Fruit fly (Drosophila melanogaster): ENCODE measurements around the gene Saysd1.
A peak's percentile ranks its signal among the peaks of the same experiment; 100 is the strongest.

Saysd1 gene

DNA sequence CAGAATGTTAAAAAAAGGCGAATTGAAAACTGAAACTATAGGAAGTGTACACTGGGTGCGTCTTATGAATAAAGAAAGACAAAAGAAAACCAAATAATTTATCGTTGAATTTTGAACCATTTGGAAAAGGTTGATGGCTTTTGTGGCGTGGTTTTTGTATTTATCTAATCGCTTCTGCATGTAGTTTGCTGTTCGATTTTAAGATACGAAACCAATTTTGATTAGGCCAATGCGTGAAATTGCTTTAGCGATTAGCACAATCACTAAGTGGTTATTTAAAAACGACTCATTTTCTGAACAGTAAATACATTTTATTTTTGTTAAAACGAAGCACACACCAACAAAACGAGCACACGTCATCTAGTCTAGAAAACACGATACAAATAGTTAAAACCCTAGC is 45.7 kb upstream of the Saysd1 start (continued):
- TF ChIP-seq CG5953 (GFP tag; IDR thresholded peaks at IDR 0.05) (no peak), CG14441 (GFP tag; IDR thresholded peaks at IDR 0.05) (no peak), Tbp (GFP tag; optimal IDR thresholded peaks at IDR 0.05) (no peak), sisA (GFP tag; IDR thresholded peaks at IDR 0.05) (no peak), CG30431 (GFP tag; optimal IDR thresholded peaks at IDR 0.05) (no peak), CG13123 (GFP tag; optimal IDR thresholded peaks at IDR 0.05) (no peak), CG34376 (GFP tag; optimal IDR thresholded peaks at IDR 0.05) (peak; percentile 47), CG18599 (GFP tag; optimal IDR thresholded peaks at IDR 0.05) (no peak), grn (GFP tag; optimal IDR thresholded peaks at IDR 0.05) (peak; percentile 53), exex (tag; optimal IDR thresholded peaks at IDR 0.05) (peak; percentile 97), Scr (GFP tag; IDR thresholded peaks at IDR 0.05; ENCODE audit: partially characterized antibody) (no peak), D19A (tag; optimal IDR thresholded peaks at IDR 0.05) (peak; percentile 52), D19B (GFP tag; optimal IDR thresholded peaks at IDR 0.05) (no peak), TFAM (GFP tag; optimal IDR thresholded peaks at IDR 0.05) (no peak), Trl (optimal IDR thresholded peaks at IDR 0.05) (no peak), Trl (GFP tag; optimal IDR thresholded peaks at IDR 0.05) (no peak), CG10565 (GFP tag; optimal IDR thresholded peaks at IDR 0.05) (no peak), Ssrp (tag; optimal IDR thresholded peaks at IDR 0.05) (no peak), CG15479 (GFP tag; optimal IDR thresholded peaks at IDR 0.05) (no peak), fu2 (GFP tag; optimal IDR thresholded peaks at IDR 0.05) (no peak), CG11696 (GFP tag; IDR thresholded peaks at IDR 0.05) (no peak), Hr51 (GFP tag; optimal IDR thresholded peaks at IDR 0.05) (no peak), mirr (GFP tag; optimal IDR thresholded peaks at IDR 0.05) (peak; percentile 93), al (GFP tag; IDR thresholded peaks at IDR 0.05) (no peak), wor (GFP tag; IDR thresholded peaks at IDR 0.05) (no peak), pum (GFP tag; optimal IDR thresholded peaks at IDR 0.05) (no peak), yki (optimal IDR thresholded peaks at IDR 0.05) (no peak)

DNA sequence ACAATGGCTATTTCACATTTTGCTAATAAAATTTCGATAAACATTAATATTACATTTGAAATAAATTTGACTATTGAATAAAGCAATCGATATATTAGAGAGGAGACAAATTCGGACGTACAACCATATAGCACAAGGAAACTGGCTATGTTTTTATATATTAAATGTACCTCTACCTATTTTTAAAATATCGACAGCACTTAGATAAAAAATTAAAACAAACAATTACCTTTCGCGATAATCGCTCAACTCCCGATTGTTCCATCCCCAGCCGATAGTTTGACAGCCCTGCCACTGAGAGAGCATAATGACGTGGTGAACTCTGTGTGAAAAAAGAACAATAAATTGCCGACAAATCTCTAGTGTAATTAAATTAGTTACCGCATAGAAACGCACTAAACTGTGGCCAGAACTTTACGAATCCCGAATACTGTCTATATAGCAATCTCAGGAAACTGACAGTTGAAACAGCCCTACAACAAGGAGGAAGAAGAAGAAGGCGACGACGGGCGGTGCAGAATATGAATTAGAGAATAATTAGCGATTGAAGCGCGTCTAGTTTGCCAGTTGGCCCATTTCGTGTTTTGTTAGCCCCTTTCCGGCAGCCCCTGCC is 43.7 kb upstream of the Saysd1 start, which contains the start of gene CG11857:
TSS of gene CG11857 (plus strand) at position 271 of the 613 bp plus-strand sequence.
- TF ChIP-seq btn (GFP tag; optimal IDR thresholded peaks at IDR 0.05), result peak; percentile 86
- peak; percentile 91 for TF ChIP-seq CG4328 (GFP tag; optimal IDR thresholded peaks at IDR 0.05)
- peak; percentile 98 for TF ChIP-seq chinmo (GFP tag; IDR thresholded peaks at IDR 0.05; ENCODE audit: partially characterized antibody)
- peak; percentile 88 for TF ChIP-seq salm (tag; optimal IDR thresholded peaks at IDR 0.05)
- TF ChIP-seq CG8359 (GFP tag; optimal IDR thresholded peaks at IDR 0.05; ENCODE audit: borderline replicate concordance), result peak; percentile 87
- TF ChIP-seq Deaf1 (tag; optimal IDR thresholded peaks at IDR 0.05), result peak; percentile 79
- peak; percentile 94 for TF ChIP-seq CG2116 (GFP tag; optimal IDR thresholded peaks at IDR 0.05)
- TF ChIP-seq CG13894 (tag; optimal IDR thresholded peaks at IDR 0.05), result peak; percentile 97
- TF ChIP-seq CG1024 (GFP tag; IDR thresholded peaks at IDR 0.05), result peak; percentile 95
- TF ChIP-seq CG34376 (GFP tag; optimal IDR thresholded peaks at IDR 0.05), result peak; percentile 97
- TF ChIP-seq fd96Cb (tag; optimal IDR thresholded peaks at IDR 0.05), result peak; percentile 98
- TF ChIP-seq H15 (GFP tag; IDR thresholded peaks at IDR 0.05), result peak; percentile 99
- peak; percentile 89 for TF ChIP-seq pzg (GFP tag; optimal IDR thresholded peaks at IDR 0.05)
- peak; percentile 84 for TF ChIP-seq ash1 (GFP tag; optimal IDR thresholded peaks at IDR 0.05)
- TF ChIP-seq H2.0 (GFP tag; IDR thresholded peaks at IDR 0.05), result peak; percentile 99
- no peak for TF ChIP-seq Hr78 (GFP tag; optimal IDR thresholded peaks at IDR 0.05)
- TF ChIP-seq croc (GFP tag; conservative IDR thresholded peaks at IDR 0.05), result peak; percentile 98
- peak; percentile 99 for TF ChIP-seq zfh2 (GFP tag; optimal IDR thresholded peaks at IDR 0.05)
- TF ChIP-seq insv (GFP tag; optimal IDR thresholded peaks at IDR 0.05), result peak in 1 of 2 experiments; percentile 77
- peak; percentile 97 for TF ChIP-seq CG33213 (GFP tag; optimal IDR thresholded peaks at IDR 0.05)
- peak; percentile 99 for TF ChIP-seq pum (GFP tag; optimal IDR thresholded peaks at IDR 0.05)
- TF ChIP-seq CG6689 (GFP tag; IDR thresholded peaks at IDR 0.05), result peak; percentile 98
- peak; percentile 89 for TF ChIP-seq exex (tag; optimal IDR thresholded peaks at IDR 0.05)
- TF ChIP-seq CG1233 (GFP tag; optimal IDR thresholded peaks at IDR 0.05), result peak; percentile 98
- peak; percentile 94 for TF ChIP-seq Fer1 (GFP tag; optimal IDR thresholded peaks at IDR 0.05)
- TF ChIP-seq CG11504 (tag; optimal IDR thresholded peaks at IDR 0.05), result peak; percentile 95
- peak; percentile 93 for TF ChIP-seq Sox100B (GFP tag; optimal IDR thresholded peaks at IDR 0.05)

All from whole organism, embryonic.